Fruit fly (Drosophila melanogaster) whole organism, embryonic: Measurements from ENCODE around the gene CG12075.

Experiments
- Blimp-1 ChIP-seq: fragments of 200-800 bp; sonication (Bioruptor generic); optimal IDR thresholded peaks from 3 replicates; lab custom pipeline; 2018; ENCODE audit warnings: missing biosample characterization, missing genetic modification characterization, mild to moderate bottlenecking, moderate library complexity, missing genetic modification reagents
- CG10543 ChIP-seq: fragments of 200-800 bp; sonication (Bioruptor generic); optimal IDR thresholded peaks from 3 replicates; lab custom pipeline; 2017; ENCODE audit warnings: missing biosample characterization, mild to moderate bottlenecking, missing genetic modification characterization, moderate library complexity
- CG11093 ChIP-seq: fragments of 200-800 bp; sonication (Bioruptor generic); IDR thresholded peaks from 3 replicates; pipeline ENCODE4 v1.3.6; 2022; ENCODE audit warnings: missing biosample characterization, missing genetic modification characterization
- CG12219 ChIP-seq: fragments of 200-800 bp; sonication (Bioruptor generic); optimal IDR thresholded peaks from 3 replicates; lab custom pipeline; 2018; ENCODE audit warnings: missing biosample characterization, mild to moderate bottlenecking, missing genetic modification characterization
- CG13775 ChIP-seq: fragments of 200-800 bp; sonication (Bioruptor generic); optimal IDR thresholded peaks from 3 replicates; lab custom pipeline; 2017; ENCODE audit warnings: missing biosample characterization, mild to moderate bottlenecking, missing genetic modification characterization
- CG17359 ChIP-seq: fragments of 200-800 bp; sonication (Bioruptor generic); optimal IDR thresholded peaks from 3 replicates; lab custom pipeline; 2018; ENCODE audit warnings: missing biosample characterization, mild to moderate bottlenecking, missing genetic modification characterization, moderate library complexity
- CG2120 ChIP-seq: fragments of 200-800 bp; sonication (Bioruptor generic); optimal IDR thresholded peaks from 3 replicates; lab custom pipeline; 2016; ENCODE audit warnings: missing biosample characterization, missing genetic modification characterization
- CG8478 ChIP-seq: fragments of >200 bp; optimal IDR thresholded peaks from 2 replicates; lab custom pipeline; 2018
- Sox102F ChIP-seq: fragments of 200-800 bp; sonication (Bioruptor generic); optimal IDR thresholded peaks from 2 replicates; lab custom pipeline; 2018; ENCODE audit warnings: missing biosample characterization, mild to moderate bottlenecking, missing genetic modification characterization, moderate library complexity
- hb ChIP-seq: fragments of 200-800 bp; sonication (Bioruptor generic); IDR thresholded peaks from 3 replicates; pipeline ENCODE4 v1.3.6; 2022; ENCODE audit warnings: missing biosample characterization, missing genetic modification characterization; ENCODE audit not compliant: partially characterized antibody
- otp ChIP-seq: fragments of 200-800 bp; sonication (Bioruptor generic); IDR thresholded peaks from 3 replicates; pipeline ENCODE4, ENCODE4 v1.3.6; 2022; ENCODE audit warnings: missing biosample characterization, missing genetic modification characterization
- scrt ChIP-seq: fragments of 200-800 bp; sonication (Bioruptor generic); optimal IDR thresholded peaks from 2 replicates; lab custom pipeline; 2018; ENCODE audit warnings: missing biosample characterization, mild to moderate bottlenecking, missing genetic modification characterization, moderate library complexity
- sug ChIP-seq: fragments of 200-800 bp; optimal IDR thresholded peaks from 2 replicates; lab custom pipeline; 2019; ENCODE audit warnings: missing biosample characterization, mild to moderate bottlenecking, missing genetic modification characterization, moderate library complexity
- trh ChIP-seq: fragments of 200-800 bp; sonication (Bioruptor generic); optimal IDR thresholded peaks from 2 replicates; lab custom pipeline; 2016; ENCODE audit warnings: missing biosample characterization, missing genetic modification characterization

dm6 chrX:8885177-8885576 is 47.1 kb downstream of the CG12075 start:
- TF ChIP-seq trh (GFP tag; lab: Kevin White, UChicago) = no peak
- no peak for TF ChIP-seq CG12219 (GFP tag; lab: Kevin White, UChicago)
- TF ChIP-seq CG2120 (GFP tag; lab: Kevin White, UChicago) = no peak
- peak; percentile 46 for TF ChIP-seq sug (tag; lab: Kevin White, UChicago)
- no peak for TF ChIP-seq CG17359 (tag; lab: Kevin White, UChicago)
- TF ChIP-seq CG13775 (GFP tag; lab: Kevin White, UChicago) = no peak
- TF ChIP-seq Blimp-1 = no peak
- no peak for TF ChIP-seq hb (GFP tag; lab: Robert Waterston, UW)
- no peak for TF ChIP-seq CG8478
- no peak for TF ChIP-seq scrt (GFP tag; lab: Kevin White, UChicago)
- TF ChIP-seq otp (GFP tag; lab: Robert Waterston, UW) = no peak
- TF ChIP-seq CG11093 (GFP tag; lab: Robert Waterston, UW) = no peak
- TF ChIP-seq CG10543 (GFP tag; lab: Kevin White, UChicago) = peak; percentile 19
- no peak for TF ChIP-seq Sox102F (GFP tag; lab: Kevin White, UChicago)
